In the genomic region with DNA sequence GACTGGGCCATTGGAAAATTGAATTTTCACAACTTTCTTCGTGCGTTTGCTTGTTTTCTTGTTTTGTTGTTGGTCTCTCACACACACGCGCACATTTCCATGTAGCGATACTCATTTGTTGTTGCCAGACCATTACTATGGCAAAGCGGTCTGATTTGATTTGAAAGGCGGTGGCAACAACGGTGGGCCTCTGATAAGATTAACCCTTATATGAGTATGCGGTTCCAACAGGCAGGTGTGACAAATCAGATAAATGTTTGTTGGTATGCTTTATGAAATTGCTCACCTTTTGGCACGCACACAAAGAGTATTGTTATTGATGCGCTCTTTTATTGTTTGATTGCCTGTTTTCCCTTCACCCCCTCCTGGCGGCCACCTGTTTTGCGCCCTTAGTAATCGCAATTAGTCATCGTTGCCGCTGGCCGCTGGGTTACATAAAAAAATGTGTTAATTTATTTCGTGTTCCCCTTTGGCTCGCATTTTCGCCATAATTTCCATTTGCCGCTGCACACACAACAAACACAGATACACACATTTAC, we compare ENCODE assay signal across 1 fruit fly cellular context.
TF ChIP-seq lines count a peak whose summit lies in the region.

No protein-coding gene starts in this region.

TF ChIP-seq in whole organism, embryonic, 481 proteins besides CTCF, POLR2A, EP300 and RAD21 (continued from another document):
- TF ChIP-seq sc (optimal IDR thresholded peaks at IDR 0.05; lab: Kevin White, UChicago) (no peak), sc (GFP tag; optimal IDR thresholded peaks at IDR 0.05; lab: Kevin White, UChicago) (no peak), Six4 (GFP tag; optimal IDR thresholded peaks at IDR 0.05; lab: Kevin White, UChicago) (no peak), CG8924 (tag; optimal IDR thresholded peaks at IDR 0.05; lab: Kevin White, UChicago) (peak; percentile 5), sim (GFP tag; IDR thresholded peaks at IDR 0.05; lab: Robert Waterston, UW) (no peak), mam (GFP tag; optimal IDR thresholded peaks at IDR 0.05; lab: Kevin White, UChicago) (no peak), CG8290 (GFP tag; optimal IDR thresholded peaks at IDR 0.05; lab: Kevin White, UChicago) (no peak), CG8290 (tag; optimal IDR thresholded peaks at IDR 0.05; lab: Kevin White, UChicago) (peak in 1 of 2 experiments; percentile 20), btn (GFP tag; optimal IDR thresholded peaks at IDR 0.05; lab: Kevin White, UChicago) (no peak), CG18011 (GFP tag; optimal IDR thresholded peaks at IDR 0.05; lab: Kevin White, UChicago) (no peak), crp (GFP tag; optimal IDR thresholded peaks at IDR 0.05; lab: Kevin White, UChicago) (no peak), CG4854 (GFP tag; optimal IDR thresholded peaks at IDR 0.05; lab: Kevin White, UChicago) (no peak), grn (GFP tag; optimal IDR thresholded peaks at IDR 0.05; lab: Kevin White, UChicago) (peak; percentile 86), sens (GFP tag; lab: Kevin White, UChicago) (peak; percentile 86), Elba2 (GFP tag; optimal IDR thresholded peaks at IDR 0.05; lab: Kevin White, UChicago) (peak; percentile 99), lmd (GFP tag; IDR thresholded peaks at IDR 0.05; lab: Robert Waterston, UW) (no peak), Hmr (GFP tag; optimal IDR thresholded peaks at IDR 0.05; lab: Kevin White, UChicago) (peak; percentile 36), otp (GFP tag; IDR thresholded peaks at IDR 0.05; lab: Robert Waterston, UW) (peak; percentile 16; the same call in 1 of the 3 replicates), cad (GFP tag; optimal IDR thresholded peaks at IDR 0.05; lab: Kevin White, UChicago) (peak; percentile 23), CG8281 (tag; optimal IDR thresholded peaks at IDR 0.05; lab: Kevin White, UChicago) (peak; percentile 48), nerfin-2 (GFP tag; IDR thresholded peaks at IDR 0.05; lab: Robert Waterston, UW; ENCODE audit: partially characterized antibody) (no peak), crol (GFP tag; IDR thresholded peaks at IDR 0.05; lab: Robert Waterston, UW) (peak; percentile 56; the same call in 1 of the 2 replicates), Neu2 (GFP tag; optimal IDR thresholded peaks at IDR 0.05; lab: Kevin White, UChicago; ENCODE audit: borderline replicate concordance) (peak; percentile 84), CG18599 (GFP tag; optimal IDR thresholded peaks at IDR 0.05; lab: Kevin White, UChicago) (peak; percentile 50), sug (tag; optimal IDR thresholded peaks at IDR 0.05; lab: Kevin White, UChicago) (peak; percentile 49), CG14014 (GFP tag; IDR thresholded peaks at IDR 0.05; lab: Robert Waterston, UW) (no peak), CG1603 (tag; optimal IDR thresholded peaks at IDR 0.05; lab: Kevin White, UChicago) (no peak), sna (GFP tag; IDR thresholded peaks at IDR 0.05; lab: Robert Waterston, UW; ENCODE audit: partially characterized antibody) (0 out of 2 replicates have a peak, but pooled peaks have one; percentile 10), NC2β (GFP tag; optimal IDR thresholded peaks at IDR 0.05; lab: Kevin White, UChicago) (no peak), MESR4 (GFP tag; optimal IDR thresholded peaks at IDR 0.05; lab: Kevin White, UChicago) (peak; percentile 20), pros (GFP tag; optimal IDR thresholded peaks at IDR 0.05; lab: Kevin White, UChicago) (peak; percentile 59), scrt (GFP tag; optimal IDR thresholded peaks at IDR 0.05; lab: Kevin White, UChicago) (peak; percentile 46), Doc2 (GFP tag; IDR thresholded peaks at IDR 0.05; lab: Robert Waterston, UW) (no peak), Jarid2 (GFP tag; optimal IDR thresholded peaks at IDR 0.05; lab: Kevin White, UChicago) (no peak), Nf-YC (tag; optimal IDR thresholded peaks at IDR 0.05; lab: Kevin White, UChicago) (no peak), row (GFP tag; IDR thresholded peaks at IDR 0.05; lab: Robert Waterston, UW) (0 out of 3 replicates have a peak, but pooled peaks have one; percentile 13), eve (GFP tag; optimal IDR thresholded peaks at IDR 0.05; lab: Kevin White, UChicago) (no peak), CG9932 (GFP tag; IDR thresholded peaks at IDR 0.05; lab: Robert Waterston, UW) (0 out of 2 replicates have a peak, but pooled peaks have one; percentile 11), CG2678 (tag; optimal IDR thresholded peaks at IDR 0.05; lab: Kevin White, UChicago) (peak; percentile 19), CG8388 (GFP tag; optimal IDR thresholded peaks at IDR 0.05; lab: Kevin White, UChicago) (no peak), CG7987 (GFP tag; optimal IDR thresholded peaks at IDR 0.05; lab: Kevin White, UChicago) (no peak), prd (optimal IDR thresholded peaks at IDR 0.05; lab: Kevin White, UChicago) (no peak), prd (GFP tag; IDR thresholded peaks at IDR 0.05; lab: Robert Waterston, UW) (no peak), CG7963 (GFP tag; IDR thresholded peaks at IDR 0.05; lab: Robert Waterston, UW; ENCODE audit: partially characterized antibody) (0 out of 3 replicates have a peak, but pooled peaks have one; percentile 22), Abd-B (GFP tag; optimal IDR thresholded peaks at IDR 0.05; lab: Kevin White, UChicago) (peak; percentile 6), abd-A (tag; optimal IDR thresholded peaks at IDR 0.05; lab: Kevin White, UChicago) (peak; percentile 24), salm (tag; optimal IDR thresholded peaks at IDR 0.05; lab: Kevin White, UChicago) (no peak), Kr (GFP tag; optimal IDR thresholded peaks at IDR 0.05; lab: Kevin White, UChicago) (peak; percentile 79), CG3065 (GFP tag; optimal IDR thresholded peaks at IDR 0.05; lab: Kevin White, UChicago) (no peak), hbn (GFP tag; IDR thresholded peaks at IDR 0.05; lab: Robert Waterston, UW; ENCODE audit: partially characterized antibody) (no peak), Oaz (GFP tag; IDR thresholded peaks at IDR 0.05; lab: Robert Waterston, UW) (no peak), CG17186 (GFP tag; optimal IDR thresholded peaks at IDR 0.05; lab: Kevin White, UChicago) (no peak), CG1647 (GFP tag; optimal IDR thresholded peaks at IDR 0.05; lab: Kevin White, UChicago) (no peak), tio (GFP tag; optimal IDR thresholded peaks at IDR 0.05; lab: Kevin White, UChicago) (no peak), p53 (GFP tag; optimal IDR thresholded peaks at IDR 0.05; lab: Kevin White, UChicago) (no peak), BtbVII (GFP tag; optimal IDR thresholded peaks at IDR 0.05; lab: Kevin White, UChicago) (peak; percentile 1), dm (GFP tag; optimal IDR thresholded peaks at IDR 0.05; lab: Kevin White, UChicago) (no peak), gro (GFP tag; optimal IDR thresholded peaks at IDR 0.05; lab: Kevin White, UChicago) (peak; percentile 45), gsb-n (tag; optimal IDR thresholded peaks at IDR 0.05; lab: Kevin White, UChicago) (peak; percentile 78), MBD-R2 (GFP tag; IDR thresholded peaks at IDR 0.05; lab: Robert Waterston, UW) (peak; percentile 7; the same call in 1 of the 2 replicates), CG7745 (tag; optimal IDR thresholded peaks at IDR 0.05; lab: Kevin White, UChicago) (no peak), caup (GFP tag; optimal IDR thresholded peaks at IDR 0.05; lab: Kevin White, UChicago; ENCODE audit: severe bottlenecking) (peak; percentile 36), repo (GFP tag; optimal IDR thresholded peaks at IDR 0.05; lab: Kevin White, UChicago) (no peak), CG11085 (GFP tag; IDR thresholded peaks at IDR 0.05; lab: Robert Waterston, UW) (no peak), Awh (GFP tag; IDR thresholded peaks at IDR 0.05; lab: Robert Waterston, UW) (0 out of 2 replicates have a peak, but pooled peaks have one; percentile 33), CG15269 (tag; optimal IDR thresholded peaks at IDR 0.05; lab: Kevin White, UChicago) (peak; percentile 14), hb (GFP tag; IDR thresholded peaks at IDR 0.05; lab: Robert Waterston, UW; ENCODE audit: partially characterized antibody) (no peak), CG9727 (GFP tag; optimal IDR thresholded peaks at IDR 0.05; lab: Kevin White, UChicago) (no peak), CG10543 (GFP tag; optimal IDR thresholded peaks at IDR 0.05; lab: Kevin White, UChicago) (peak; percentile 43), unpg (GFP tag; optimal IDR thresholded peaks at IDR 0.05; lab: Kevin White, UChicago) (no peak), CG34376 (GFP tag; optimal IDR thresholded peaks at IDR 0.05; lab: Kevin White, UChicago) (peak; percentile 79), zen (tag; optimal IDR thresholded peaks at IDR 0.05; lab: Kevin White, UChicago) (peak; percentile 73), GATAe (GFP tag; conservative IDR thresholded peaks at IDR 0.05; lab: Robert Waterston, UW) (peak; percentile 79; the same call in 1 of the 2 replicates), kah (GFP tag; optimal IDR thresholded peaks at IDR 0.05; lab: Kevin White, UChicago) (peak; percentile 38), ftz-f1 (GFP tag; optimal IDR thresholded peaks at IDR 0.05; lab: Kevin White, UChicago) (no peak), CG6813 (GFP tag; optimal IDR thresholded peaks at IDR 0.05; lab: Kevin White, UChicago) (no peak), CG33213 (GFP tag; optimal IDR thresholded peaks at IDR 0.05; lab: Kevin White, UChicago) (no peak), Spps (tag; optimal IDR thresholded peaks at IDR 0.05; lab: Kevin White, UChicago) (no peak), CG30403 (GFP tag; optimal IDR thresholded peaks at IDR 0.05; lab: Kevin White, UChicago) (no peak), dpn (GFP tag; optimal IDR thresholded peaks at IDR 0.05; lab: Kevin White, UChicago) (no peak), CG8944 (GFP tag; optimal IDR thresholded peaks at IDR 0.05; lab: Kevin White, UChicago) (no peak), tll (GFP tag; optimal IDR thresholded peaks at IDR 0.05; lab: Kevin White, UChicago) (peak in 1 of 2 experiments; percentile 45), CG2129 (GFP tag; IDR thresholded peaks at IDR 0.05; lab: Robert Waterston, UW; ENCODE audit: partially characterized antibody) (no peak), CG10431 (GFP tag; optimal IDR thresholded peaks at IDR 0.05; lab: Kevin White, UChicago) (peak; percentile 97), Pdp1 (GFP tag; optimal IDR thresholded peaks at IDR 0.05; lab: Kevin White, UChicago) (peak in 1 of 2 experiments; percentile 93), Med (GFP tag; lab: Kevin White, UChicago) (peak; percentile 82), CG32772 (GFP tag; IDR thresholded peaks at IDR 0.05; lab: Robert Waterston, UW) (no peak), CG3995 (GFP tag; optimal IDR thresholded peaks at IDR 0.05; lab: Kevin White, UChicago) (no peak)
